Fruit fly (Drosophila melanogaster) Kc167 (cell line): ENCODE results near the gene exex.

Experiments used
- Myc ChIP-seq: fragments of >200 bp; optimal IDR thresholded peaks from 2 replicates; lab custom pipeline; 2017; ENCODE audit warnings: missing external identifiers
- Sin3A ChIP-seq: fragments of >200 bp; optimal IDR thresholded peaks from 2 replicates; lab custom pipeline; 2018; ENCODE audit warnings: missing external identifiers
- h ChIP-seq: fragments of >200 bp; optimal IDR thresholded peaks from 3 replicates; lab custom pipeline; 2018; ENCODE audit warnings: missing external identifiers
- insv ChIP-seq: fragments of >200 bp; optimal IDR thresholded peaks from 3 replicates; lab custom pipeline; 2018; ENCODE audit warnings: missing external identifiers
- psq ChIP-seq: fragments of >200 bp; optimal IDR thresholded peaks from 2 replicates; lab custom pipeline; 2017; ENCODE audit warnings: missing external identifiers
- ttk ChIP-seq: sonication (Bioruptor generic); optimal IDR thresholded peaks from 2 replicates; lab custom pipeline; 2017; ENCODE audit warnings: missing external identifiers

DNA sequence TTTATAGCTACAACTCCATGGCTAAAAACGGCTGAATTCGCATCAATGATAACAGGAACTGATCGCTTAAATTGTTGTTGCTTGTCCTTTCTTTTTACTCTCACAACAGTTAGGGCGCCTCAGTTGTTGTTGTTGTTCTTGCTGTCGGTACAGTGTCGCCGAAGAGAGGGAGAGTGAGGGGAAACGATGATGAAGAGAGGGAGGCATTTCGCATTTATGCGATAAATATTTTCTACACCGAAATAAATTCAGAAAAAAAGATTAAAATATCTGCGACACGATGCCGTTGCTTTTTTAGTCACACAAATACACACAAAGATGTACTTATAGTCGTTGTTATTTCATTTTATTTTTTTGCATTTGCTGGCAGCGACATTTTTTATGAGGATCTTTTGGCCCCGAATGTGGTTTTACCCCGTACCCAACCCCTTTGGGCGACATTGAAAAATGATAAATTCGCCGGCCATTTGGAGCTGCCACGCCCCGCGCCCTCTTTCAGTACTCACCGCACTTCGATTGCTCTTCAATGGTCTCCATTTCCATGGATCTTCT lies 37.0 kb upstream of the exex start:
- no peak for TF ChIP-seq psq (lab: Kevin White, UChicago)
- no peak for TF ChIP-seq Sin3A (lab: Kevin White, UChicago)
- no peak for TF ChIP-seq Myc (lab: Kevin White, UChicago)
- TF ChIP-seq h = no peak
- no peak for TF ChIP-seq insv (lab: Kevin White, UChicago)
- no peak for TF ChIP-seq ttk
